Worm (Caenorhabditis elegans) whole organism, young adult: ENCODE results near the gene C46F11.5.

Experiments used
- B0261.1 ChIP-seq: sonication (generic microtip); optimal IDR thresholded peaks from 2 replicates; lab custom pipeline; 2016; ENCODE audit warnings: mild to moderate bottlenecking, missing genetic modification characterization, moderate library complexity, missing compliant biosample characterization
- C17E4.6 ChIP-seq: fragments of 200-800 bp; sonication (Bioruptor generic); IDR thresholded peaks from 2 replicates; pipeline ENCODE4 v1.3.6; 2022; ENCODE audit warnings: missing genetic modification reagents, missing genetic modification characterization, missing compliant biosample characterization
- F37B4.10 ChIP-seq: fragments of 200-800 bp; sonication (Bioruptor generic); IDR thresholded peaks from 2 replicates; pipeline ENCODE4 v1.3.6; 2022; ENCODE audit warnings: missing genetic modification characterization, missing compliant biosample characterization
- F39B2.1 ChIP-seq: fragments of 200-800 bp; sonication (Bioruptor generic); IDR thresholded peaks from 2 replicates; pipeline ENCODE4 v1.3.6; 2022; ENCODE audit warnings: missing genetic modification reagents, missing genetic modification characterization, missing compliant biosample characterization
- F55B11.4 ChIP-seq: sonication (generic microtip); optimal IDR thresholded peaks from 2 replicates; lab custom pipeline; 2016; ENCODE audit warnings: missing compliant biosample characterization, missing genetic modification characterization, borderline replicate concordance; ENCODE audit not compliant: insufficient read depth
- K11D2.4 ChIP-seq: fragments of 200-800 bp; sonication (Bioruptor generic); IDR thresholded peaks from 2 replicates; pipeline ENCODE4 v1.3.6; 2022; ENCODE audit warnings: missing genetic modification reagents, missing genetic modification characterization, missing compliant biosample characterization
- Y56A3A.18 ChIP-seq: fragments of 200-800 bp; sonication (Bioruptor generic); IDR thresholded peaks from 2 replicates; pipeline ENCODE4 v1.3.6; 2022; ENCODE audit warnings: missing genetic modification reagents, missing genetic modification characterization, missing compliant biosample characterization
- Y67H2A.10 ChIP-seq: fragments of 200-800 bp; sonication (Bioruptor generic); conservative IDR thresholded peaks from 2 replicates; pipeline ENCODE4 v1.3.6; 2022; ENCODE audit warnings: missing genetic modification reagents, missing genetic modification characterization, missing compliant biosample characterization
- athp-1 ChIP-seq: sonication (generic microtip); optimal IDR thresholded peaks from 2 replicates; lab custom pipeline; 2017; ENCODE audit warnings: mild to moderate bottlenecking, missing genetic modification characterization, missing compliant biosample characterization
- attf-3 ChIP-seq: fragments of 200-800 bp; sonication (Bioruptor generic); conservative IDR thresholded peaks from 2 replicates; pipeline ENCODE4 v1.3.6; 2022; ENCODE audit warnings: missing genetic modification reagents, missing genetic modification characterization, missing compliant biosample characterization
- cebp-1 ChIP-seq, 2 experiments: fragments of 200-800 bp in 1 of 2; sonication (Bioruptor generic) in 1 of 2; sonication (generic microtip) in 1 of 2; IDR thresholded peaks in 1 of 2; optimal IDR thresholded peaks in 1 of 2; 2 replicates each; pipeline versions ENCODE4 v1.3.6 to Lab custom; 2017 to 2022; ENCODE audit warnings: missing compliant biosample characterization in 2 of 2, missing genetic modification characterization in 2 of 2, mild to moderate bottlenecking in 1 of 2, missing genetic modification reagents in 1 of 2, moderate library complexity in 1 of 2
- ceh-100 ChIP-seq: fragments of 200-800 bp; sonication (Bioruptor generic); IDR thresholded peaks from 2 replicates; pipeline ENCODE4 v1.3.6; 2022; ENCODE audit warnings: missing genetic modification reagents, missing genetic modification characterization, missing compliant biosample characterization
- ceh-27 ChIP-seq: fragments of 200-800 bp; sonication (Bioruptor generic); optimal IDR thresholded peaks from 2 replicates; lab custom pipeline; 2018; ENCODE audit warnings: mild to moderate bottlenecking, missing genetic modification characterization, moderate library complexity, missing compliant biosample characterization
- ceh-91 ChIP-seq: fragments of 200-800 bp; sonication (Bioruptor generic); IDR thresholded peaks from 2 replicates; pipeline ENCODE4 v1.3.6; 2022; ENCODE audit warnings: missing genetic modification reagents, missing genetic modification characterization, missing compliant biosample characterization
- dpff-1 ChIP-seq: sonication (generic microtip); optimal IDR thresholded peaks from 2 replicates; lab custom pipeline; 2017; ENCODE audit warnings: mild to moderate bottlenecking, missing genetic modification characterization, missing compliant biosample characterization
- egrh-3 ChIP-seq: fragments of 200-800 bp; sonication (Bioruptor generic); IDR thresholded peaks from 2 replicates; pipeline ENCODE4 v1.3.6; 2022; ENCODE audit warnings: missing genetic modification reagents, missing genetic modification characterization, missing compliant biosample characterization
- ekl-4 ChIP-seq: fragments of 200-800 bp; sonication (Bioruptor generic); IDR thresholded peaks from 2 replicates; pipeline ENCODE4 v1.3.6; 2022; ENCODE audit warnings: missing genetic modification reagents, missing genetic modification characterization, missing compliant biosample characterization
- gei-17 ChIP-seq: fragments of 200-800 bp; sonication (Bioruptor generic); optimal IDR thresholded peaks from 2 replicates; lab custom pipeline; 2018; ENCODE audit warnings: mild to moderate bottlenecking, missing genetic modification characterization, missing compliant biosample characterization
- hmg-1.2 ChIP-seq: fragments of 200-800 bp; sonication (Bioruptor generic); IDR thresholded peaks from 2 replicates; pipeline ENCODE4 v1.3.6; 2022; ENCODE audit warnings: missing genetic modification reagents, missing genetic modification characterization, missing compliant biosample characterization
- hrde-1 ChIP-seq: sonication (generic microtip); optimal IDR thresholded peaks from 2 replicates; lab custom pipeline; 2016; ENCODE audit warnings: missing genetic modification characterization, mild to moderate bottlenecking, missing compliant biosample characterization, moderate library complexity, missing genotype, missing genetic modification reagents, borderline replicate concordance
- hsf-1 ChIP-seq: fragments of 200-800 bp; sonication (Bioruptor generic); IDR thresholded peaks from 2 replicates; pipeline ENCODE4 v1.3.6; 2022; ENCODE audit warnings: missing genetic modification reagents, missing genetic modification characterization, missing compliant biosample characterization
- let-607 ChIP-seq, 2 experiments: fragments of 200-800 bp in 1 of 2; sonication (Bioruptor generic) in 1 of 2; sonication (generic microtip) in 1 of 2; optimal IDR thresholded peaks; 2 replicates each; lab custom pipeline; 2016 to 2018; ENCODE audit warnings: mild to moderate bottlenecking in 2 of 2, missing compliant biosample characterization in 2 of 2, missing genetic modification characterization in 2 of 2, moderate library complexity in 2 of 2, missing genotype in 1 of 2
- lin-26 ChIP-seq: fragments of 200-800 bp; sonication (Bioruptor generic); IDR thresholded peaks from 2 replicates; pipeline ENCODE4 v1.3.6; 2022; ENCODE audit warnings: missing genetic modification reagents, missing genetic modification characterization, missing compliant biosample characterization
- lin-40 ChIP-seq: sonication (generic microtip); optimal IDR thresholded peaks from 2 replicates; lab custom pipeline; 2016; ENCODE audit warnings: missing genetic modification characterization, mild to moderate bottlenecking, missing compliant biosample characterization, missing genotype, missing genetic modification reagents
- lin-54 ChIP-seq: fragments of 200-800 bp; sonication (Bioruptor generic); optimal IDR thresholded peaks from 2 replicates; lab custom pipeline; 2018; ENCODE audit warnings: mild to moderate bottlenecking, missing genetic modification characterization, missing compliant biosample characterization
- lir-1 ChIP-seq: fragments of 200-800 bp; sonication (Bioruptor generic); conservative IDR thresholded peaks from 2 replicates; pipeline ENCODE4 v1.3.6; 2022; ENCODE audit warnings: missing genetic modification reagents, missing genetic modification characterization, missing compliant biosample characterization
- mcd-1 ChIP-seq: fragments of 200-800 bp; sonication (Bioruptor generic); IDR thresholded peaks from 2 replicates; pipeline ENCODE4 v1.3.6; 2022; ENCODE audit warnings: missing genetic modification reagents, missing genetic modification characterization, missing compliant biosample characterization
- mes-4 ChIP-seq: sonication (generic microtip); optimal IDR thresholded peaks from 2 replicates; lab custom pipeline; 2016; ENCODE audit warnings: missing genotype, missing genetic modification characterization, missing compliant biosample characterization
- nfyb-1 ChIP-seq: fragments of 200-800 bp; sonication (Bioruptor generic); IDR thresholded peaks from 2 replicates; pipeline ENCODE4 v1.3.6; 2022; ENCODE audit warnings: missing genetic modification reagents, missing genetic modification characterization, missing compliant biosample characterization
- nhr-120 ChIP-seq: fragments of 200-800 bp; sonication (Bioruptor generic); IDR thresholded peaks from 2 replicates; pipeline ENCODE4 v1.3.6; 2022; ENCODE audit warnings: missing genetic modification characterization, missing compliant biosample characterization
- pbrm-1 ChIP-seq: fragments of 200-800 bp; sonication (Bioruptor generic); IDR thresholded peaks from 2 replicates; pipeline ENCODE4 v1.3.6; 2022; ENCODE audit warnings: missing genetic modification reagents, missing genetic modification characterization, missing compliant biosample characterization
- rpc-1 ChIP-seq, 2 experiments: fragments of 150-350 bp in 1 of 2; sonication (generic microtip) in 1 of 2; optimal IDR thresholded peaks; 2 replicates each; lab custom pipeline; 2014 to 2018; ENCODE audit warnings: missing biosample characterization in 1 of 2, missing genetic modification characterization in 1 of 2, missing genetic modification reagents in 1 of 2, missing genotype in 1 of 2
- sea-2 ChIP-seq: fragments of 200-800 bp; sonication (Bioruptor generic); IDR thresholded peaks from 2 replicates; pipeline ENCODE4 v1.3.6; 2022; ENCODE audit warnings: missing genetic modification characterization, missing compliant biosample characterization
- tlf-1 ChIP-seq: fragments of 200-800 bp; sonication (Bioruptor generic); optimal IDR thresholded peaks from 2 replicates; lab custom pipeline; 2018; ENCODE audit warnings: mild to moderate bottlenecking, missing genetic modification characterization, missing compliant biosample characterization
- ztf-18 ChIP-seq: sonication (generic microtip); optimal IDR thresholded peaks from 2 replicates; lab custom pipeline; 2016; ENCODE audit warnings: missing genotype, mild to moderate bottlenecking, missing genetic modification characterization, missing compliant biosample characterization
- ztf-25 ChIP-seq: fragments of 200-800 bp; sonication (Bioruptor generic); IDR thresholded peaks from 2 replicates; pipeline ENCODE4 v1.3.6; 2022; ENCODE audit warnings: missing genetic modification reagents, missing genetic modification characterization, missing compliant biosample characterization
- ztf-3 ChIP-seq: fragments of 200-800 bp; sonication (Bioruptor generic); optimal IDR thresholded peaks from 2 replicates; lab custom pipeline; 2018; ENCODE audit warnings: mild to moderate bottlenecking, missing genetic modification characterization, missing compliant biosample characterization
- ztf-6 ChIP-seq: fragments of 200-800 bp; sonication (Bioruptor generic); IDR thresholded peaks from 2 replicates; pipeline ENCODE4 v1.3.6; 2022; ENCODE audit warnings: missing genetic modification reagents, missing genetic modification characterization, missing compliant biosample characterization

Gene C46F11.5

ce11 chrIII:3699275-3699674 is 41.9 kb upstream of the C46F11.5 start, which contains the start of gene cyn-9:
Gene cyn-9 (minus strand): TSS chrIII:3699640.
- no peak for TF ChIP-seq ceh-100 (GFP tag; lab: Robert Waterston, UW)
- no peak for TF ChIP-seq gei-17 (GFP tag; lab: Kevin White, UChicago)
- no peak for TF ChIP-seq B0261.1 (tag; lab: Kevin White, UChicago)
- no peak for TF ChIP-seq F55B11.4
- TF ChIP-seq F39B2.1 (GFP tag; lab: Robert Waterston, UW), result 0 out of 2 replicates have a peak, but pooled peaks have one; percentile 21
- TF ChIP-seq nfyb-1 (GFP tag; lab: Robert Waterston, UW), result no peak
- no peak for TF ChIP-seq ztf-6
- TF ChIP-seq dpff-1 (tag; lab: Kevin White, UChicago), result no peak
- TF ChIP-seq ztf-25 (GFP tag; lab: Robert Waterston, UW), result no peak
- no peak for TF ChIP-seq mcd-1 (GFP tag; lab: Robert Waterston, UW)
- TF ChIP-seq hrde-1 (tag; lab: Kevin White, UChicago), result peak; percentile 3
- TF ChIP-seq ceh-27 (GFP tag; lab: Kevin White, UChicago), result no peak
- no peak for TF ChIP-seq cebp-1 (GFP tag; IDR thresholded peaks at IDR 0.05; lab: Robert Waterston, UW)
- peak; percentile 3 for TF ChIP-seq cebp-1 (tag; optimal IDR thresholded peaks at IDR 0.05; lab: Kevin White, UChicago)
- TF ChIP-seq mes-4 (tag; lab: Kevin White, UChicago), result no peak
- no peak for TF ChIP-seq lin-26 (GFP tag; lab: Robert Waterston, UW)
- TF ChIP-seq ekl-4 (GFP tag; lab: Robert Waterston, UW), result peak; percentile 56; the same call in 1 of the 2 replicates
- 0 out of 2 replicates have a peak, but pooled peaks have one; percentile 20 for TF ChIP-seq hsf-1
- TF ChIP-seq ztf-3 (GFP tag; lab: Kevin White, UChicago), result peak; percentile 37
- TF ChIP-seq athp-1 (tag; lab: Kevin White, UChicago), result peak; percentile 33
- TF ChIP-seq sea-2 (GFP tag; lab: Robert Waterston, UW), result no peak
- no peak for TF ChIP-seq nhr-120 (GFP tag; lab: Robert Waterston, UW)
- TF ChIP-seq pbrm-1 (GFP tag; lab: Robert Waterston, UW), result no peak
- TF ChIP-seq lin-54 (GFP tag; lab: Kevin White, UChicago), result peak; percentile 32
- TF ChIP-seq Y67H2A.10 (GFP tag; lab: Robert Waterston, UW), result no peak
- no peak for TF ChIP-seq tlf-1 (GFP tag; lab: Kevin White, UChicago)

- TF ChIP-seq rpc-1 (optimal IDR thresholded peaks at IDR 0.05; lab: Kevin White, UChicago) (no peak), rpc-1 (tag; optimal IDR thresholded peaks at IDR 0.05; lab: Kevin White, UChicago) (no peak), F37B4.10 (no peak)
Measured at ce11 chrIII:3698366-3698765, 41.0 kb upstream of the C46F11.5 start.

- TF ChIP-seq mcd-1 (GFP tag; lab: Robert Waterston, UW) (peak; percentile 72), ztf-18 (tag; lab: Kevin White, UChicago) (peak; percentile 58), hmg-1.2 (GFP tag; lab: Robert Waterston, UW) (peak; percentile 41), hsf-1 (peak; percentile 90)
- TF ChIP-seq, all 124 proteins: peak for 4; not testable (repeated sequence) for 120
Measured at ce11 chrIII:3697181-3697580, 39.8 kb upstream of the C46F11.5 start.

ce11 chrIII:3695398-3695797 is 38.0 kb upstream of the C46F11.5 start:
- peak; percentile 81 for TF ChIP-seq K11D2.4 (GFP tag; lab: Robert Waterston, UW)
- 0 out of 2 replicates have a peak, but pooled peaks have one; percentile 31 for TF ChIP-seq attf-3
- peak; percentile 62 for TF ChIP-seq ceh-100 (GFP tag; lab: Robert Waterston, UW)
- peak; percentile 92 for TF ChIP-seq mcd-1 (GFP tag; lab: Robert Waterston, UW)
- TF ChIP-seq Y56A3A.18, result 0 out of 2 replicates have a peak, but pooled peaks have one; percentile 28
- TF ChIP-seq hmg-1.2 (GFP tag; lab: Robert Waterston, UW), result peak; percentile 93
- TF ChIP-seq nfyb-1 (GFP tag; lab: Robert Waterston, UW), result peak; percentile 78
- peak in 1 of 2 experiments; percentile 46 for TF ChIP-seq let-607 (tag; optimal IDR thresholded peaks at IDR 0.05; lab: Kevin White, UChicago)
- 0 out of 2 replicates have a peak, but pooled peaks have one; percentile 27 for TF ChIP-seq lir-1
- peak; percentile 88 for TF ChIP-seq ztf-18 (tag; lab: Kevin White, UChicago)
- TF ChIP-seq lin-40 (tag; lab: Kevin White, UChicago), result peak; percentile 31
- TF ChIP-seq C17E4.6, result peak; percentile 55; the same call in 1 of the 2 replicates
- peak; percentile 50; the same call in 1 of the 2 replicates for TF ChIP-seq ceh-91
- TF ChIP-seq egrh-3, result peak; percentile 50; the same call in 1 of the 2 replicates
